Fruit fly (Drosophila melanogaster) Kc167 (cell line): Measurements from ENCODE around the gene CG5445.

ENCODE experiments used
- Myc ChIP-seq: fragments of >200 bp; optimal IDR thresholded peaks from 2 replicates; lab custom pipeline; 2017; ENCODE audit warnings: missing external identifiers
- Sin3A ChIP-seq: fragments of >200 bp; optimal IDR thresholded peaks from 2 replicates; lab custom pipeline; 2018; ENCODE audit warnings: missing external identifiers
- h ChIP-seq: fragments of >200 bp; optimal IDR thresholded peaks from 3 replicates; lab custom pipeline; 2018; ENCODE audit warnings: missing external identifiers
- insv ChIP-seq: fragments of >200 bp; optimal IDR thresholded peaks from 3 replicates; lab custom pipeline; 2018; ENCODE audit warnings: missing external identifiers
- psq ChIP-seq: fragments of >200 bp; optimal IDR thresholded peaks from 2 replicates; lab custom pipeline; 2017; ENCODE audit warnings: missing external identifiers
- ttk ChIP-seq: sonication (Bioruptor generic); optimal IDR thresholded peaks from 2 replicates; lab custom pipeline; 2017; ENCODE audit warnings: missing external identifiers

CG5445 gene

DNA sequence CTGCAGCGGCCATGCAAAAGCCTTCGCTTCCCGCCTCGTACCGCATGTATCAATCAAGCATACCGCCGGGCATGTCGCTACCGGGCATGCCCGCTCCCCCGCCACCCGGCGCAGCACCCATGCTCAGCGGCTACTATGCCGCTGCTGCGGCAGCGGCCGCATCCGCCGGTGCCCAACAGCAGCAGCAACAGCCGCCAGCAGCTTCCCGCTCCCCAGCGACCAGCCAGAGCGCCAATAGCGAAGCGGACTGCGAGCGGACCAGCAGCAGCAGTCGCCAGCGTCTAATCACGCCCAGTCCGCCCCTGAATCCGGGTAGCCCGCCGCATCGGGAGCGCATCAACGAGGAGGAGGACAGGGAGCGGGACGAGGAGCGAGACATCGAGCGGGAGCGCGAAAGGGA lies 40.6 kb downstream of the CG5445 start:
- no peak for TF ChIP-seq psq (lab: Kevin White, UChicago)
- TF ChIP-seq insv, result no peak
- TF ChIP-seq Myc (lab: Kevin White, UChicago), result no peak
- TF ChIP-seq Sin3A (lab: Kevin White, UChicago), result no peak
- no peak for TF ChIP-seq ttk (lab: Kevin White, UChicago)
- TF ChIP-seq h (lab: Kevin White, UChicago), result no peak

DNA sequence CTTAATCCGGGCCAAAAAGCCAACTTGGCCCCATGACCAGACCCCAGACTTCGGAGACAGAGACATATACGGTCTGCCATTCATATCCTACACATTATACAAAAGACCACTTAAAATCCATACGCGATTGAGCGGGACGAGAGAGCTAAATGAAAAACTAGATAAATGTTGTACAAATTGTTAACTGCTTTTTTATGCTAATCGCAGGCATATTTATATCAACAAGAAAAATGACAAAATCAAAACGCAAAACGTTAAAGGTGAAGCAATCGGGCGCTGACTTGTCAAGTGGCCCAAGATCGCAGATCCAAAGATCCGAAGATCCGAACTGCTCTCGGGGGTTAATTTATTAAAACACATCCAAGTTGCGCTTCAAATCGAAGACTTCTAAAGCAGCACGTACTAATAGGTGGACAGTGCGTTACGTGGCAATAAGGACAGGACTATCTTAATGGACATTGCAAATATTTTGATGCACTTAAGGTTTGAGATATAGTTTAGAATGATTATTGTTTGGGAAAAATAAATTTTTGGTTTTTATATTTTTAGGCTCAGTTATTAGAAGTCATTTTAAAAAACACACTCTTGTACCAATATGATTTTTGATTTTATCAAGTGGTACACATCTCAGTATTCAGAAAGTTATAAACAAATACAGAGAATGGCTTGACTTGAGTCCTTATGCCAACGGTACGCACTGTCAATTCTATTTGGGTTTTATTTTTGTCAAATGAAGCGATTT lies 47.8 kb downstream of the CG5445 start:
- TF ChIP-seq psq (lab: Kevin White, UChicago) (no peak), insv (no peak), Myc (lab: Kevin White, UChicago) (no peak), ttk (lab: Kevin White, UChicago) (no peak), Sin3A (lab: Kevin White, UChicago) (no peak), h (lab: Kevin White, UChicago) (no peak)

DNA sequence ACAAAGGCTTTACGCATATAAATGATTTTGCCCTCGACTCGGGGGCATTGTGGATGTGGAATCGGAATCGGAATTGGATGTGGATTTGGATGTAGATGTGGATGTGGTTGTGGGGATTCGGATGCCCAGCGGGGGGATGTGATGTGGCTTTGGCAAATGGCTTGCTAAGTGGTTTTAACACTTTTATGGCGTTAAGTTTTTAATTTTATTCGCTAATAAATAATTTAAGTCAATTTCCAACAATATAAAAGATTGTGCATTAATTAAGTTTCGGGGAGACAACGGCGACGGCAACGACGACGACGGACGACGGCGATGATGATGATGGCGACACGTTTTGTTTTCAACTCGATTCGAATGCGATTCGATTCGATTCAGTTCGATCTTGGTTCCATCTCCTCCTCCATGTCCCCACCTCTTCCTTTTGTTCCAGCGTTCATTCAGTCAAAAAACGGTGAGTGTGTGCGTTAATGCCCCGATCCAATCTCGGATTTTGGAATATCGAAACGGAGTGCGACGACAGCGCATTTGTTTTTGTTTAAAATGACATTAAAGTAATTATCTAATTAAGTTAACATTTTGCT lies 48.5 kb downstream of the CG5445 start:
- TF ChIP-seq h (lab: Kevin White, UChicago) (no peak), Sin3A (lab: Kevin White, UChicago) (no peak), ttk (lab: Kevin White, UChicago) (no peak), Myc (lab: Kevin White, UChicago) (no peak), psq (lab: Kevin White, UChicago) (no peak), insv (no peak)

DNA sequence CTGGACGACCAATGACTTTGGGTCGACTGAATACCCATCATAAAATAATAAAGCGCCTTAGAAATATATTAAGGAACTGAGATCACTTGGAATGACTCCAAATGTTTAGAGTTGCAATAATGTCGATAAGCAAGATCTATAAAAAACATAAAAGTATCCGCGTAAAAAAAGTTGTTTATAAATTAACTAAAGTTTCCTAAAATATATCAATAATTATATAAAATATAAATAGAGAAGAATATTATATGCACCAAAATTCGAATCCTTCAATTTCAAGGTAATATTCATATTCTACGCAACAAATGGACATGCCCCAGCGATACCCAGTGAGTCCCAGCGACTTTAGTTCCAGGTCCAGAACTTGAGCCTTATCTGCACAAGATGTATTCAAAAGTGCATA lies 50.1 kb downstream of the CG5445 start:
- TF ChIP-seq psq (lab: Kevin White, UChicago) (no peak), Sin3A (lab: Kevin White, UChicago) (no peak), Myc (lab: Kevin White, UChicago) (no peak), ttk (lab: Kevin White, UChicago) (no peak), h (lab: Kevin White, UChicago) (no peak), insv (no peak)

DNA sequence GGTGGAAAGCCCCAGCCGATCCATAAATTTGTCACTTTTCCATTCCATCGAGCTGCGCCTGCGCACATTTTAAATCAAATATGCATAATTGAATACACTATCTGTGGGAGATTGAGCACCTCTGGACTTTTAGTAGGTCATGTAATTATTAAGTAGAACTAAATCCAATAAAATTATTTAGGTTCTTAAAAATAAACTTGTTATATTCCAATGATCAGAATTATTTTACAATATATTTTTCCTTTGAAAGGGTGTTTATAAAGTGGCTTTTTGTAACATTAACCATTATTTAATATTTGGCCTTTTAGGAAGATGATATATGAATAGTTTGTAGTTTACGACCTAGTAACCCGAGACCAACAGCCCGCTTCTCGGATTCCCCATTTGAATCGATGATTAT lies 51.8 kb downstream of the CG5445 start:
- TF ChIP-seq h (lab: Kevin White, UChicago) (no peak), Myc (lab: Kevin White, UChicago) (no peak), ttk (lab: Kevin White, UChicago) (no peak)

DNA sequence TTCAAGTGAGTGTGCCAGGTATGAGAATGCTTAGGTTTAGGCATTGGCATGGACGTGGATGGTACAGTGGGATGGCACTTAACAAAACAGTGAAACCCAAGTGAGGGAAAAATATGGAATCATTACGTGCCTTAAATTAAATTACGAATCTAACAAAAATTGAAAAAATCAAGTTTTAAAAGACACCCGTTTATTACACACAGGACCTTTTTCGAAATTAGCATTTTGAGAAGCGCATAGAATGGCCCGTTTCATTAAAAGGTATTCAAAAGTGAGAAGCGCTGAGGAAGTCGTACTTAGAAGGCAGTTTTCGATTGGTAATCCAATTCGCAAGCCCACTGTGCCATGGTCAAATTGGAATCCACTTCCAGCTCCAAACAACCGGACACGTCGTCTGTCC lies 54.0 kb downstream of the CG5445 start:
- TF ChIP-seq Myc (lab: Kevin White, UChicago), result no peak
- no peak for TF ChIP-seq psq (lab: Kevin White, UChicago)
- TF ChIP-seq ttk (lab: Kevin White, UChicago), result no peak
- TF ChIP-seq h (lab: Kevin White, UChicago), result no peak
- no peak for TF ChIP-seq Sin3A (lab: Kevin White, UChicago)
- no peak for TF ChIP-seq insv

DNA sequence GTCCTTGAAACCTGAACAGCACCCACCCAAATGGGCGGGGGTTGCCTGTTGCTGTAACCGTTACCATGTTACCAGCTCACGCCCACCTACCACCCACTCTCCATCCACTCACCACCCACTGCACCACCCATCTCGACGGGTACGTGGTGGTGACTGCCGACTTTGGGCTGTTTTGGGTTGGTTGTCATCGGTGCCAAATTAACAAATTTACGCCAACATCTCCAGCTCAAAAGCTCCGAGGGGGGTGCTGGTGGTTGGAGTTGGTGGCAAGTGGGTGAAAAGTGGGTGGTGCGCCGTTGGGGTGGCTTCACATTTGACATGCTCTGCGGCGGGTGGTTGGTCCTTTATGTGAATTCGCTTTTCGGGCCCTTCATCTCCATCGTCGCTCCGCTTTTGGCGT lies 57.4 kb downstream of the CG5445 start:
- TF ChIP-seq ttk (lab: Kevin White, UChicago) (no peak), Myc (lab: Kevin White, UChicago) (no peak), Sin3A (lab: Kevin White, UChicago) (no peak)

DNA sequence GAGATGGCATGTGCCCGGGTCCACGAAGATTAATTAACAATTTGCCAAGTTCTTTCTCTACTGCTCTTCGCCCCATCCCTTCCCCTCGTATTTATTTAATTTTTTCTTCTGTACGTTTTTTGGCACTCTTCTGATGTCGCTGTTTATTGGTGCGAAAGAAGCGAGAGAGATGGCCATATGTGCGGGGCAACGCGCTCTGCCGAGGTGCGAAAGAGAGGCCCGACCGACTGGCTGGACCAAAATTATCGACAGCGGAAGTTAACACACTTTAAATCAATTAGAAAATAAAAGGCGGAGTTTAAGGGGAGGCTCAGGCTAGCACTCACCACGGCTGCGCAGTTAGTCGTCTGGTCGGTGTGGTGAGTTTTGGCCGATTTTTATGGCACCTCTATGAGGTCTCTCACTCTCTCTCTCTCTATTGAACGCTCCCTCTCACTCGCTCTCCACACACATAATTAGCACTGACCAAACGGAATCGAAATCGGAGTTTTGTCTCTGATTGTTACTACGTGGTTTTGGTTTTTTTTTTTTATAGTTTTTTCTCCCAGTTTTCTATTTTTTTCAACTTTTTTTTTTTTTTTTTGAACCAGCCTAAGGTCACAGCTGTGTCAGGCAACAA lies 63.6 kb downstream of the CG5445 start:
- TF ChIP-seq insv (no peak), psq (lab: Kevin White, UChicago) (no peak), h (lab: Kevin White, UChicago) (no peak), Sin3A (lab: Kevin White, UChicago) (no peak), ttk (lab: Kevin White, UChicago) (no peak), Myc (lab: Kevin White, UChicago) (no peak)

DNA sequence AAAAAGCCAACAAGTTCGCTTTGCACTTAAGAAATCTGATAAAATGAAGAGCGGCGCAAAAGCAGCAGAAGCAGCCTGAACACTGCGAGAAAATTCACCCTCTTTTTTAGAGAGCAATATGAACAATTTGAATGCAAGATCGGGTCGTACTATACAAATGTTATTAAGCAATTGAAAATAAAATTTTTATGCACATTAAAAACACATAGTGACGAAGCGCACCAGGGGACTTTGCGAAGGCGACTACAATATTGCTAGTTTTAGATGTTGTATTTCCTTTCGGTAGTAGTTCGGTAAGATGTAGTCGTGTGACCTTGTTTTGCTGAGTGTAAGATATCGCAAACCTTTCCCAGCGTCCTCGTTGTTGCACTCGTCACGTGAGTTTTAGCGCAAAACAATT lies 69.3 kb downstream of the CG5445 start:
- no peak for TF ChIP-seq Sin3A (lab: Kevin White, UChicago)

DNA sequence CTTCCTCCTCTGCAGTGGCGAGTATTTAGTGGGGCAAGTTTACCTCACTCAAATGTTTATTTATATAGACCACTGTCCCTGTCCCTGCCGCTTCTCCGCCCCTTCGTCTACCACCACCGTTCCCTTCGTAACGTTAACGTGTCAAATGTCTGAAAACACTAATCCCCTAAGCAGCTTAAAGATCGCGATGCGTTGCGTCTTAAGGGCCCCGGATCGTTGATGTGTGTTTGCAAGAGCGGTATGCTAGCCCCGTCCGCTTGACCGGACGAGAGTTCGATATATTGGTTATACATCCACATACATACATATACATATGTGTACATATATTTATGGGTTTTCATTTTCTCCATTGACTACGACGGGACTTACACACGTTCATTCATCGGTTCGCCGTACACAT lies 70.6 kb downstream of the CG5445 start:
- no peak for TF ChIP-seq Myc (lab: Kevin White, UChicago)
